Fruit fly (Drosophila melanogaster) whole organism, adult: ENCODE data around the gene RpLP0.

Experiments used
- CG11617 ChIP-seq: fragments of 200-800 bp; sonication (Bioruptor generic); optimal IDR thresholded peaks from 2 replicates; lab custom pipeline; 2017; ENCODE audit warnings: mild to moderate bottlenecking, missing biosample characterization, missing genetic modification reagents, missing genetic modification characterization
- CG33017 ChIP-seq: fragments of 200-800 bp; sonication (Bioruptor generic); optimal IDR thresholded peaks from 2 replicates; lab custom pipeline; 2018; ENCODE audit warnings: missing biosample characterization, mild to moderate bottlenecking, missing genetic modification characterization, moderate library complexity
- CG7045 ChIP-seq: fragments of 200-800 bp; sonication (Bioruptor generic); optimal IDR thresholded peaks from 2 replicates; lab custom pipeline; 2017; ENCODE audit warnings: missing biosample characterization, mild to moderate bottlenecking, missing genetic modification characterization
- CG7101 ChIP-seq: fragments of 200-800 bp; sonication (Bioruptor generic); optimal IDR thresholded peaks from 2 replicates; lab custom pipeline; 2018; ENCODE audit warnings: missing biosample characterization, mild to moderate bottlenecking, missing genetic modification characterization, moderate library complexity
- Clk ChIP-seq: fragments of 200-800 bp; sonication (Bioruptor generic); optimal IDR thresholded peaks from 2 replicates; lab custom pipeline; 2017; ENCODE audit warnings: missing biosample characterization, missing genetic modification characterization
- Crg-1 ChIP-seq: fragments of 200-800 bp; sonication (Bioruptor generic); optimal IDR thresholded peaks from 2 replicates; lab custom pipeline; 2016; ENCODE audit warnings: missing biosample characterization, missing genetic modification characterization
- Mnt ChIP-seq: fragments of 200-800 bp; sonication (Bioruptor generic); optimal IDR thresholded peaks from 2 replicates; lab custom pipeline; 2016; ENCODE audit warnings: missing biosample characterization, mild to moderate bottlenecking, missing genetic modification characterization
- bab1 ChIP-seq: fragments of 200-800 bp; sonication (Bioruptor generic); optimal IDR thresholded peaks from 3 replicates; lab custom pipeline; 2019; ENCODE audit warnings: missing biosample characterization, mild to moderate bottlenecking, missing genetic modification characterization, moderate library complexity
- cnc ChIP-seq, 2 experiments: fragments of >200 bp; optimal IDR thresholded peaks; 2 replicates each; lab custom pipeline; 2017
- kay ChIP-seq: fragments of 200-800 bp; sonication (Bioruptor generic); peaks from one replicate; lab custom pipeline; 2016; ENCODE audit warnings: missing biosample characterization, missing genetic modification characterization, borderline replicate concordance
- ovo ChIP-seq: fragments of 200-800 bp; sonication (Bioruptor generic); optimal IDR thresholded peaks from 2 replicates; lab custom pipeline; 2016; ENCODE audit warnings: missing biosample characterization, missing genetic modification characterization
- pad ChIP-seq: fragments of 200-800 bp; sonication (Bioruptor generic); optimal IDR thresholded peaks from 3 replicates; lab custom pipeline; 2017; ENCODE audit warnings: missing biosample characterization, missing genetic modification characterization, mild to moderate bottlenecking, moderate library complexity, missing genetic modification reagents
- tj ChIP-seq: fragments of 200-800 bp; sonication (Bioruptor generic); optimal IDR thresholded peaks from 3 replicates; lab custom pipeline; 2017; ENCODE audit warnings: missing biosample characterization, mild to moderate bottlenecking, missing genetic modification characterization, moderate library complexity
- toe ChIP-seq: fragments of 200-800 bp; sonication (Bioruptor generic); optimal IDR thresholded peaks from 2 replicates; lab custom pipeline; 2016; ENCODE audit warnings: missing biosample characterization, missing genetic modification characterization

DNA sequence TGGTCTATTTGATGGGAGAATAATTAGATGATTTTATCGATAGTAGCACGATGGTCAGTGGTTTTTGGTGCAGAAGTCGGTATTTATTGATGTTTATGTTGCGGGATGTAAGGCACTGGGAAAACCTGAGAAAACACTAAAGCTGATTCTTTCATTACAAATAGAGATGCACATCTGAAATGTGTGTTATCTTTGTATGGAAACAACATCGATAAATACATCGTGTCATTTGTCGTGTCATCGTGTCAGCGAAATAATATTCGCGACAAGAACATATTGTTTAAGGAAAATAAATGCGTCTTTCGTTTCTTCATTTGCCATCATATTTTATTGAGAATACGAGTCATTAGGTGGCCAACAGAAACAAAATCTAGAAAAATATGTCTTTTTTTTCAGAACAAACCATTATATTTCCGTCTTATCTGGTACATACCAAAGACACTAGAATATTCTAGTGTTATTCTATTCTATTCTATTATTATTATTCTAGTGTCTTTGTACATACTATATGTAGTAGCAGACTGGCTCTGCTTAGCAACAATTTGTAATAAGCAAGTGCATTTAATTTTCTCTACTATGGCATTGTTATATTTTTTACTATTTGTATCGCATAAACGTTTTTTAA is 1.2 kb upstream of the RpLP0 start, which contains the start of gene CG7133:
- no peak for TF ChIP-seq CG7045 (GFP tag; lab: Kevin White, UChicago)
- TF ChIP-seq Clk (GFP tag; lab: Kevin White, UChicago), result no peak
- TF ChIP-seq CG33017 (tag; lab: Kevin White, UChicago), result peak; percentile 13
- TF ChIP-seq ovo (GFP tag; lab: Kevin White, UChicago), result no peak
- no peak for TF ChIP-seq Crg-1 (GFP tag; lab: Kevin White, UChicago)
- TF ChIP-seq bab1, result peak; percentile 64
- TF ChIP-seq toe (GFP tag; lab: Kevin White, UChicago), result no peak
- peak; percentile 16 for TF ChIP-seq Mnt (GFP tag; lab: Kevin White, UChicago)
- TF ChIP-seq CG11617, result no peak
- peak; percentile 95 for TF ChIP-seq kay
- no peak for TF ChIP-seq cnc (optimal IDR thresholded peaks at IDR 0.05; lab: Kevin White, UChicago)
- TF ChIP-seq tj (GFP tag; lab: Kevin White, UChicago), result peak; percentile 35
- no peak for TF ChIP-seq pad
- TF ChIP-seq CG7101, result no peak
